Worm (Caenorhabditis elegans) whole organism, L3 larva: ENCODE measurements around the gene C44F1.1.

ENCODE experiments used
- nhr-11 ChIP-seq: fragments of 150-350 bp; optimal IDR thresholded peaks from 2 replicates; lab custom pipeline; 2014; ENCODE audit warnings: missing biosample characterization, missing genetic modification characterization
- nhr-12 ChIP-seq: fragments of 150-350 bp; optimal IDR thresholded peaks from 2 replicates; lab custom pipeline; 2014; ENCODE audit warnings: missing biosample characterization, missing genetic modification characterization
- skn-1 ChIP-seq: fragments of 150-350 bp; optimal IDR thresholded peaks from 2 replicates; lab custom pipeline; 2014; ENCODE audit warnings: missing biosample characterization, missing genetic modification characterization
- tbx-2 ChIP-seq: sonication (generic microtip); optimal IDR thresholded peaks from 2 replicates; lab custom pipeline; 2016; ENCODE audit warnings: mild to moderate bottlenecking, missing genetic modification characterization, missing compliant biosample characterization

DNA sequence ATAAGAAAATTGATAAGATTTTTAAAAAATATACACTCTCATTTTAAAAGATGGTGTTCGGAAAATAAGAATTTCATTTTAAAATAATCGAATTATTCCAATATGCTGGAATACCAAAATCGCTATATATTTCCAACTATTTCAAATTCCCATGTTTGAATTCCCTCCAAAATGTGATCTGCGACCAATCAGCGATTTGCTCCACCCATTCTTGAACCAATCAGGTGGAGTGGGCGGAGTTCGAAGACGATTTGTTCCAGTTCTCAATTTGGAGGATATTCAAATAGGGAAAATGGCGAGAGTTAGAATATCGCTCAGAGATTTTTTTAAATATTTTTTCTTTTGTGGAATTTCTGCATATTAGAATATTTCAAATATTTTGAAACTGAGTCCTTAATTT lies 25.5 kb upstream of the C44F1.1 start:
- no peak for TF ChIP-seq nhr-12 (tag; lab: Kevin White, UChicago)
- no peak for TF ChIP-seq skn-1
- TF ChIP-seq tbx-2: no peak
- no peak for TF ChIP-seq nhr-11 (tag; lab: Kevin White, UChicago)
